Fruit fly (Drosophila melanogaster) whole organism, pupa: ENCODE results near the gene CG13992.

Source experiments
- CG12605 ChIP-seq: fragments of 200-800 bp; sonication (Bioruptor generic); IDR thresholded peaks from 2 replicates; pipeline ENCODE4 v1.3.6; 2022; ENCODE audit warnings: missing biosample characterization, missing genetic modification characterization
- CG13204 ChIP-seq: fragments of 200-800 bp; sonication (Bioruptor generic); optimal IDR thresholded peaks from 2 replicates; lab custom pipeline; 2018; ENCODE audit warnings: missing biosample characterization, mild to moderate bottlenecking, missing genetic modification characterization, moderate library complexity
- CG14655 ChIP-seq: fragments of 200-800 bp; sonication (Bioruptor generic); optimal IDR thresholded peaks from 3 replicates; lab custom pipeline; 2017; ENCODE audit warnings: mild to moderate bottlenecking, missing biosample characterization, missing genetic modification reagents, missing genetic modification characterization
- CG15710 ChIP-seq: fragments of 200-800 bp; sonication (Bioruptor generic); optimal IDR thresholded peaks from 2 replicates; lab custom pipeline; 2018; ENCODE audit warnings: missing biosample characterization, mild to moderate bottlenecking, missing genetic modification characterization, moderate library complexity
- CG34367 ChIP-seq: fragments of 200-800 bp; sonication (Bioruptor generic); optimal IDR thresholded peaks from 2 replicates; lab custom pipeline; 2018; ENCODE audit warnings: missing biosample characterization, mild to moderate bottlenecking, missing genetic modification characterization
- CG4496 ChIP-seq: fragments of 200-800 bp; sonication (Bioruptor generic); IDR thresholded peaks from 3 replicates; pipeline ENCODE4 v1.3.6; 2022; ENCODE audit warnings: missing biosample characterization, missing genetic modification characterization
- CG8301 ChIP-seq: fragments of 200-800 bp; sonication (Bioruptor generic); optimal IDR thresholded peaks from 2 replicates; lab custom pipeline; 2018; ENCODE audit warnings: missing biosample characterization, mild to moderate bottlenecking, missing genetic modification characterization
- CG9948 ChIP-seq: fragments of 200-800 bp; sonication (Bioruptor generic); optimal IDR thresholded peaks from 2 replicates; lab custom pipeline; 2018; ENCODE audit warnings: missing biosample characterization, mild to moderate bottlenecking, missing genetic modification characterization, moderate library complexity
- D1 ChIP-seq: fragments of 200-800 bp; sonication (Bioruptor generic); optimal IDR thresholded peaks from 2 replicates; lab custom pipeline; 2018; ENCODE audit warnings: missing biosample characterization, mild to moderate bottlenecking, missing genetic modification characterization, moderate library complexity
- EcR ChIP-seq: fragments of 200-800 bp; sonication (Bioruptor generic); optimal IDR thresholded peaks from 3 replicates; lab custom pipeline; 2019; ENCODE audit warnings: missing biosample characterization, missing genetic modification characterization, mild to moderate bottlenecking, moderate library complexity, missing genetic modification reagents
- Pif1A ChIP-seq: fragments of 200-800 bp; sonication (Bioruptor generic); optimal IDR thresholded peaks from 3 replicates; lab custom pipeline; 2016; ENCODE audit warnings: missing biosample characterization, missing genetic modification characterization
- fd96Ca ChIP-seq: fragments of 200-800 bp; sonication (Bioruptor generic); IDR thresholded peaks from 3 replicates; pipeline ENCODE4 v1.3.6; 2022; ENCODE audit warnings: missing biosample characterization, missing genetic modification characterization
- rn ChIP-seq: fragments of 200-800 bp; sonication (Bioruptor generic); IDR thresholded peaks from 2 replicates; pipeline ENCODE4 v1.3.6; 2022; ENCODE audit warnings: missing biosample characterization, missing genetic modification characterization

DNA sequence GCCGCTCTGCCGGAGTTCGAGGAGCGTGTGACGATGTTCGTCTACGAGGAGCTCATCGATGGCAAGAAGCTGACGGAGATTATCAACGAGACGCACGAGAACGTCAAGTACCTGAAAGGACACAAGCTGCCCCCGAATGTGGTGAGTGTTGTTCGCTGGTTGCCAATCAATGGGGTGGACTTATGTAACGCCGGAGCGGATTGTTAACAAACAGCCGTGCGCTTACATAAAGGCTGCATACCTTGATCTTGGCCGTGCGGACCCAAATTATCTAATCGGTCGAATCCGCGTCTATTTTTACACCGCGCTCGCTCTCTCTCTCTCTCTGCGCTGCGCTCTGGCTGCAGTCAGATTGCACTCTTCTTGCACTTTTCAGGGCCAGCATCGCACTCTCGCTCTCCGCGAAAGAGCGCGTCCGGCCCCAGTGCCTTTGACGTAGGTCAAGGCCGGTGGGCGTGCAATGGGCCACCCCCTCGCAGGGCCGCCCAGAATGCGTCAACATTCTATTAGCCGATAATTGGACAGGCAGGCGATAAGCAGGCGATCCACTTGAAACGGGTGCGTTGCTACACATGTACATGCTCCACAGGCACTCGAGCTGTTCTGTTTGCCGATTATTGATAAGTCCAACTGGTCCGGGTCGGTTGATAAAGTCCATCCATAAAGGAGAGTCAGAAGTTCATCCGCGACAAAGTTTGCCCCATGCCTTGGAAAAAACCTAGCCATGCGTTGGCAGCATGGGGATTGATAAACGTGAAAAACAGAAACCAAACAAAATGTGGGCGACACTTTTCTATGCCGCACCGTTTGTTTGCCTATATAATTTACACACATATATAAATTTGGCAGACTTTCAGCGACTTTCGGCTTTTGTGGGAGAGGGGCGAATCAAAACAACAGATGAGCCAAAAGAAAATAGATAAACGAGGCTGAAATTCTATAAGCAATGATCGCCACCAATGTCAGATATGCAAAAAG is 23.0 kb downstream of the CG13992 start:
- no peak for TF ChIP-seq D1 (tag; lab: Kevin White, UChicago)
- TF ChIP-seq CG9948: no peak
- TF ChIP-seq CG8301: no peak
- no peak for TF ChIP-seq CG15710
- TF ChIP-seq CG4496 (GFP tag; lab: Robert Waterston, UW): no peak
- TF ChIP-seq EcR (GFP tag; lab: Kevin White, UChicago): peak; percentile 89
- no peak for TF ChIP-seq rn (GFP tag; lab: Robert Waterston, UW)
- TF ChIP-seq CG13204: no peak
- TF ChIP-seq CG14655 (GFP tag; lab: Kevin White, UChicago): no peak
- TF ChIP-seq Pif1A (GFP tag; lab: Kevin White, UChicago): no peak
- peak; percentile 65; the same call in 1 of the 2 replicates for TF ChIP-seq CG12605 (GFP tag; lab: Robert Waterston, UW)
- no peak for TF ChIP-seq CG34367 (tag; lab: Kevin White, UChicago)
- no peak for TF ChIP-seq fd96Ca (GFP tag; lab: Robert Waterston, UW)
